Worm (Caenorhabditis elegans) whole organism, L2 larva: Measurements from ENCODE around the gene Y39G8B.9.
A peak's percentile ranks its signal among the peaks of the same experiment; 100 is the strongest.

Source experiments
- C34F6.9 ChIP-seq: fragments of 150-350 bp; optimal IDR thresholded peaks from 2 replicates; lab custom pipeline; 2014; ENCODE audit warnings: missing biosample characterization, missing genetic modification characterization
- F13H6.1 ChIP-seq: sonication (generic microtip); optimal IDR thresholded peaks from 2 replicates; lab custom pipeline; 2016; ENCODE audit warnings: missing genetic modification characterization, missing compliant biosample characterization
- R02D3.7 ChIP-seq: fragments of 150-350 bp; optimal IDR thresholded peaks from 2 replicates; lab custom pipeline; 2014; ENCODE audit warnings: missing biosample characterization, missing genetic modification characterization
- Y55F3AM.14 ChIP-seq: fragments of 200-800 bp; sonication (Bioruptor generic); optimal IDR thresholded peaks from 2 replicates; lab custom pipeline; 2018; ENCODE audit warnings: mild to moderate bottlenecking, missing genetic modification characterization, missing compliant biosample characterization
- ZK546.5 ChIP-seq: sonication (generic microtip); optimal IDR thresholded peaks from 2 replicates; lab custom pipeline; 2017; ENCODE audit warnings: missing biosample characterization, missing genetic modification characterization
- alr-1 ChIP-seq: fragments of 150-350 bp; optimal IDR thresholded peaks from 2 replicates; lab custom pipeline; 2014; ENCODE audit warnings: missing biosample characterization, missing genetic modification characterization
- ama-1 ChIP-seq: fragments of 150-350 bp; optimal IDR thresholded peaks from 2 replicates; lab custom pipeline; 2018; ENCODE audit warnings: inconsistent platforms
- blmp-1 ChIP-seq: sonication (generic microtip); optimal IDR thresholded peaks from 2 replicates; lab custom pipeline; 2017; ENCODE audit warnings: missing genetic modification characterization, mild to moderate bottlenecking, missing compliant biosample characterization, antibody characterized with exemption, moderate library complexity; ENCODE audit not compliant: insufficient read depth
- ceh-16 ChIP-seq: fragments of 150-350 bp; optimal IDR thresholded peaks from 2 replicates; lab custom pipeline; 2014; ENCODE audit warnings: missing biosample characterization, missing genetic modification characterization
- ceh-82 ChIP-seq: fragments of 150-350 bp; optimal IDR thresholded peaks from 2 replicates; lab custom pipeline; 2014; ENCODE audit warnings: missing biosample characterization, missing genetic modification characterization
- crh-2 ChIP-seq: sonication (generic microtip); optimal IDR thresholded peaks from 2 replicates; lab custom pipeline; 2017; ENCODE audit warnings: missing biosample characterization, missing genetic modification characterization
- dmd-4 ChIP-seq: sonication (generic microtip); optimal IDR thresholded peaks from 2 replicates; lab custom pipeline; 2017; ENCODE audit warnings: missing biosample characterization, missing genetic modification characterization
- elt-1 ChIP-seq: fragments of 150-350 bp; optimal IDR thresholded peaks from 2 replicates; lab custom pipeline; 2014; ENCODE audit warnings: missing biosample characterization, missing genetic modification characterization
- fos-1 ChIP-seq: fragments of 150-350 bp; optimal IDR thresholded peaks from 2 replicates; lab custom pipeline; 2014; ENCODE audit warnings: missing biosample characterization, missing genetic modification characterization
- gmeb-1 ChIP-seq: fragments of 150-350 bp; optimal IDR thresholded peaks from 2 replicates; lab custom pipeline; 2014; ENCODE audit warnings: missing biosample characterization, missing genetic modification characterization
- lin-11 ChIP-seq: fragments of 150-350 bp; sonication (generic microtip); optimal IDR thresholded peaks from 2 replicates; lab custom pipeline; 2014; ENCODE audit warnings: missing biosample characterization, missing genetic modification characterization, inconsistent platforms, mixed read lengths
- lin-13 ChIP-seq: fragments of 150-350 bp; optimal IDR thresholded peaks from 2 replicates; lab custom pipeline; 2014; ENCODE audit warnings: missing biosample characterization, missing genetic modification reagents, missing genetic modification characterization
- lsy-2 ChIP-seq, 2 experiments: fragments of 150-350 bp in 1 of 2; sonication (generic microtip) in 1 of 2; optimal IDR thresholded peaks; 2 replicates each; lab custom pipeline; 2014 to 2017; ENCODE audit warnings: missing biosample characterization in 2 of 2, missing genetic modification characterization in 2 of 2
- mab-5 ChIP-seq: fragments of 150-350 bp; optimal IDR thresholded peaks from 2 replicates; lab custom pipeline; 2014; ENCODE audit warnings: missing biosample characterization, missing genetic modification characterization
- mbf-1 ChIP-seq: sonication (generic microtip); optimal IDR thresholded peaks from 2 replicates; lab custom pipeline; 2017; ENCODE audit warnings: missing biosample characterization, missing genetic modification characterization
- mdl-1 ChIP-seq, 2 experiments: fragments of 150-350 bp in 1 of 2; sonication (generic microtip) in 1 of 2; optimal IDR thresholded peaks; 2 replicates each; lab custom pipeline; 2017; ENCODE audit warnings: missing biosample characterization in 2 of 2, missing genetic modification characterization in 2 of 2
- nhr-10 ChIP-seq: sonication (generic microtip); optimal IDR thresholded peaks from 2 replicates; lab custom pipeline; 2017; ENCODE audit warnings: missing biosample characterization, missing genetic modification characterization
- nhr-11 ChIP-seq: fragments of 150-350 bp; optimal IDR thresholded peaks from 2 replicates; lab custom pipeline; 2014; ENCODE audit warnings: missing biosample characterization, missing genetic modification characterization
- nhr-12 ChIP-seq: fragments of 150-350 bp; optimal IDR thresholded peaks from 2 replicates; lab custom pipeline; 2014; ENCODE audit warnings: missing biosample characterization, missing genetic modification characterization
- nhr-129 ChIP-seq: fragments of 150-350 bp; optimal IDR thresholded peaks from 2 replicates; lab custom pipeline; 2014; ENCODE audit warnings: missing biosample characterization, missing genetic modification characterization
- nhr-21 ChIP-seq: fragments of 150-350 bp; optimal IDR thresholded peaks from 2 replicates; lab custom pipeline; 2014; ENCODE audit warnings: missing biosample characterization, missing genetic modification characterization
- nhr-23 ChIP-seq: fragments of 150-350 bp; optimal IDR thresholded peaks from 2 replicates; lab custom pipeline; 2014; ENCODE audit warnings: missing biosample characterization, missing genetic modification reagents, missing genetic modification characterization
- nhr-77 ChIP-seq: fragments of 150-350 bp; optimal IDR thresholded peaks from 2 replicates; lab custom pipeline; 2014; ENCODE audit warnings: missing biosample characterization, missing genetic modification characterization
- peb-1 ChIP-seq: fragments of 150-350 bp; optimal IDR thresholded peaks from 2 replicates; lab custom pipeline; 2014; ENCODE audit warnings: missing biosample characterization, missing genetic modification characterization
- sem-4 ChIP-seq: fragments of 150-350 bp; optimal IDR thresholded peaks from 2 replicates; lab custom pipeline; 2014; ENCODE audit warnings: missing biosample characterization, missing genetic modification reagents, missing genetic modification characterization
- skn-1 ChIP-seq: sonication (generic microtip); optimal IDR thresholded peaks from 2 replicates; lab custom pipeline; 2017; ENCODE audit warnings: missing biosample characterization, missing genetic modification characterization
- sma-3 ChIP-seq: sonication (generic microtip); optimal IDR thresholded peaks from 2 replicates; lab custom pipeline; 2016; ENCODE audit warnings: missing genetic modification reagents, missing genetic modification characterization, missing compliant biosample characterization
- sma-9 ChIP-seq, 2 experiments: fragments of 150-350 bp in 1 of 2; sonication (generic microtip) in 1 of 2; optimal IDR thresholded peaks; 2 replicates each; lab custom pipeline; 2014 to 2016; ENCODE audit warnings: missing genetic modification characterization in 2 of 2, mild to moderate bottlenecking in 1 of 2, missing biosample characterization in 1 of 2, missing compliant biosample characterization in 1 of 2, missing genetic modification reagents in 1 of 2, moderate library complexity in 1 of 2
- snpc-4 ChIP-seq: fragments of 150-350 bp; optimal IDR thresholded peaks from 2 replicates; lab custom pipeline; 2014; ENCODE audit warnings: missing biosample characterization, missing genetic modification characterization
- unc-39 ChIP-seq: fragments of 150-350 bp; optimal IDR thresholded peaks from 2 replicates; lab custom pipeline; 2014; ENCODE audit warnings: missing biosample characterization, missing genetic modification characterization
- unc-55 ChIP-seq: fragments of 150-350 bp; sonication (generic microtip); optimal IDR thresholded peaks from 3 replicates; lab custom pipeline; 2014; ENCODE audit warnings: missing biosample characterization, missing genetic modification reagents, missing genetic modification characterization
- unc-62 ChIP-seq: fragments of 150-350 bp; optimal IDR thresholded peaks from 2 replicates; lab custom pipeline; 2014; ENCODE audit warnings: missing biosample characterization, missing genetic modification reagents, missing genetic modification characterization
- zag-1 ChIP-seq: fragments of 150-350 bp; optimal IDR thresholded peaks from 2 replicates; lab custom pipeline; 2014; ENCODE audit warnings: missing biosample characterization, missing genetic modification characterization
- ztf-1 ChIP-seq: fragments of 200-800 bp; sonication (Bioruptor generic); conservative IDR thresholded peaks from 2 replicates; pipeline ENCODE4 v1.3.6; 2022; ENCODE audit warnings: missing genetic modification characterization, missing compliant biosample characterization

Y39G8B.9 gene

ce11 chrII:13954979-13955378 lies 26.2 kb upstream of the Y39G8B.9 start:
- peak in 1 of 2 experiments; percentile 57 for TF ChIP-seq lsy-2 (tag; optimal IDR thresholded peaks at IDR 0.05; lab: Kevin White, UChicago)
- peak; percentile 55 for TF ChIP-seq fos-1 (tag; lab: Kevin White, UChicago)
- TF ChIP-seq ztf-1 (GFP tag; lab: Robert Waterston, UW) = no peak
- no peak for TF ChIP-seq mab-5 (tag; lab: Kevin White, UChicago)
- TF ChIP-seq zag-1 (tag; lab: Kevin White, UChicago) = no peak
- no peak for TF ChIP-seq sem-4 (tag; lab: Kevin White, UChicago)
- no peak for TF ChIP-seq alr-1 (tag; lab: Kevin White, UChicago)
- no peak for TF ChIP-seq nhr-12 (tag; lab: Kevin White, UChicago)
- no peak for TF ChIP-seq ZK546.5 (tag; lab: Kevin White, UChicago)
- TF ChIP-seq F13H6.1 = no peak
- TF ChIP-seq peb-1 (tag; lab: Kevin White, UChicago) = no peak
- TF ChIP-seq blmp-1 (tag; lab: Kevin White, UChicago) = peak; percentile 1
- no peak for TF ChIP-seq mbf-1 (tag; lab: Kevin White, UChicago)
- no peak for TF ChIP-seq mdl-1 (tag; optimal IDR thresholded peaks at IDR 0.05; lab: Kevin White, UChicago)
- no peak for TF ChIP-seq unc-55 (GFP tag; lab: Kevin White, UChicago)
- TF ChIP-seq nhr-10 (tag; lab: Kevin White, UChicago) = no peak
- no peak for TF ChIP-seq ceh-82 (tag; lab: Kevin White, UChicago)
- TF ChIP-seq lin-13 = no peak
- TF ChIP-seq sma-9 (GFP tag; optimal IDR thresholded peaks at IDR 0.05; lab: Kevin White, UChicago) = peak; percentile 3
- no peak for TF ChIP-seq sma-9 (tag; optimal IDR thresholded peaks at IDR 0.05; lab: Kevin White, UChicago)
- TF ChIP-seq unc-62 (GFP tag; lab: Kevin White, UChicago) = no peak

ce11 chrII:13956529-13956928 lies 24.6 kb upstream of the Y39G8B.9 start:
- no peak for TF ChIP-seq sem-4 (tag; lab: Kevin White, UChicago)
- TF ChIP-seq nhr-77 = no peak
- TF ChIP-seq lin-11 (tag; lab: Kevin White, UChicago) = no peak
- TF ChIP-seq dmd-4 = no peak
- no peak for TF ChIP-seq snpc-4 (tag; lab: Kevin White, UChicago)
- no peak for TF ChIP-seq ZK546.5 (tag; lab: Kevin White, UChicago)
- TF ChIP-seq fos-1 (tag; lab: Kevin White, UChicago) = peak; percentile 59
- no peak for TF ChIP-seq unc-39 (tag; lab: Kevin White, UChicago)
- TF ChIP-seq nhr-23 (tag; lab: Kevin White, UChicago) = no peak
- peak; percentile 38 for TF ChIP-seq gmeb-1 (tag; lab: Kevin White, UChicago)
- no peak for TF ChIP-seq R02D3.7 (tag; lab: Kevin White, UChicago)
- TF ChIP-seq nhr-11 (tag; lab: Kevin White, UChicago) = no peak
- no peak for TF ChIP-seq peb-1 (tag; lab: Kevin White, UChicago)
- peak; percentile 8 for TF ChIP-seq nhr-129 (tag; lab: Kevin White, UChicago)
- TF ChIP-seq mab-5 (tag; lab: Kevin White, UChicago) = no peak
- TF ChIP-seq nhr-21 = no peak
- TF ChIP-seq crh-2 (tag; lab: Kevin White, UChicago) = peak; percentile 29
- no peak for TF ChIP-seq F13H6.1
- no peak for TF ChIP-seq Y55F3AM.14 (GFP tag; lab: Kevin White, UChicago)
- no peak for TF ChIP-seq alr-1 (tag; lab: Kevin White, UChicago)
- TF ChIP-seq unc-55 (GFP tag; lab: Kevin White, UChicago) = no peak
- TF ChIP-seq sma-9 (GFP tag; optimal IDR thresholded peaks at IDR 0.05; lab: Kevin White, UChicago) = peak; percentile 20
- no peak for TF ChIP-seq sma-9 (tag; optimal IDR thresholded peaks at IDR 0.05; lab: Kevin White, UChicago)
- TF ChIP-seq ceh-16 = no peak
- no peak for TF ChIP-seq ama-1 (lab: Kevin White, UChicago)
- TF ChIP-seq mbf-1 (tag; lab: Kevin White, UChicago) = no peak

DNA sequence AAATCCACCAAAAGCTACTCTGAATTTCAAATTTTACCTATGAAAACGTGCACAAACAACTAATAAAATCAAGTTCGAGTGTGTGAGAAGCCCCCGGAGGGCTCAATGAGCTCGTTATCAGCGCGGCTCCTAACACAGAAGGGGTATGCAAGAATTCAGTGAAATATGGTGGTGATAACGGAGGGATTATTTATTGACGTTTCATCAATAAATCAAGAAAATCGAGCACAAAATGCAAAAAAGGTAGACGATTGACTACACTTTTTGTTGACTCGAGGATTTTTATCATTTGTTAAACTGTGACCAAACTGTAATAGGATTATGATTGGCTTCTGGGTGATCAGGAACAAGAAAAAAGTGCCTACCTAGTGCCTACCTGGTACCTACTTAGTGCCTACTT lies 23.7 kb upstream of the Y39G8B.9 start, which contains the start of gene zip-3:
Gene zip-3 (minus strand): TSS at position 21 of the 400 bp plus-strand sequence.
- peak; percentile 64 for TF ChIP-seq sma-9 (GFP tag; optimal IDR thresholded peaks at IDR 0.05; lab: Kevin White, UChicago)
- no peak for TF ChIP-seq sma-9 (tag; optimal IDR thresholded peaks at IDR 0.05; lab: Kevin White, UChicago)
- TF ChIP-seq lin-11 (tag; lab: Kevin White, UChicago) = no peak
- no peak for TF ChIP-seq elt-1 (tag; lab: Kevin White, UChicago)
- TF ChIP-seq skn-1 (tag; lab: Kevin White, UChicago) = no peak
- TF ChIP-seq sma-3 (GFP tag; lab: Kevin White, UChicago) = no peak
- TF ChIP-seq peb-1 (tag; lab: Kevin White, UChicago) = no peak
- TF ChIP-seq gmeb-1 (tag; lab: Kevin White, UChicago) = peak; percentile 3
- TF ChIP-seq ztf-1 (GFP tag; lab: Robert Waterston, UW) = no peak
- no peak for TF ChIP-seq C34F6.9 (tag; lab: Kevin White, UChicago)
- TF ChIP-seq nhr-77 = no peak
- no peak for TF ChIP-seq lsy-2 (tag; optimal IDR thresholded peaks at IDR 0.05; lab: Kevin White, UChicago)
- no peak for TF ChIP-seq fos-1 (tag; lab: Kevin White, UChicago)
- TF ChIP-seq, all 48 proteins: peak for 2
